Worm (Caenorhabditis elegans): Measurements from ENCODE around the gene arl-5.

Gene arl-5

ce11 chrIII:9861470-9862342, 38.7 kb downstream of the arl-5 start (continued):
- TF ChIP-seq efl-3 (GFP tag; optimal IDR thresholded peaks at IDR 0.05) (no peak), skn-1 (tag; optimal IDR thresholded peaks at IDR 0.05) (no peak), ztf-4 (tag; optimal IDR thresholded peaks at IDR 0.05) (no peak), swsn-7 (tag; optimal IDR thresholded peaks at IDR 0.05) (peak; percentile 61), fkh-10 (GFP tag; optimal IDR thresholded peaks at IDR 0.05) (peak; percentile 10), sptf-1 (tag; optimal IDR thresholded peaks at IDR 0.05) (no peak), nhr-19 (GFP tag; conservative IDR thresholded peaks at IDR 0.05) (peak; percentile 43), unc-30 (tag; optimal IDR thresholded peaks at IDR 0.05) (no peak), nhr-90 (tag; optimal IDR thresholded peaks at IDR 0.05; ENCODE audit: poor library complexity) (peak; percentile 63), aly-2 (tag; optimal IDR thresholded peaks at IDR 0.05) (peak; percentile 49), ztf-11 (tag; optimal IDR thresholded peaks at IDR 0.05) (peak in 1 of 2 experiments; percentile 61), C34B4.2 (tag; optimal IDR thresholded peaks at IDR 0.05) (no peak), ets-5 (GFP tag; IDR thresholded peaks at IDR 0.05) (no peak)

DNA sequence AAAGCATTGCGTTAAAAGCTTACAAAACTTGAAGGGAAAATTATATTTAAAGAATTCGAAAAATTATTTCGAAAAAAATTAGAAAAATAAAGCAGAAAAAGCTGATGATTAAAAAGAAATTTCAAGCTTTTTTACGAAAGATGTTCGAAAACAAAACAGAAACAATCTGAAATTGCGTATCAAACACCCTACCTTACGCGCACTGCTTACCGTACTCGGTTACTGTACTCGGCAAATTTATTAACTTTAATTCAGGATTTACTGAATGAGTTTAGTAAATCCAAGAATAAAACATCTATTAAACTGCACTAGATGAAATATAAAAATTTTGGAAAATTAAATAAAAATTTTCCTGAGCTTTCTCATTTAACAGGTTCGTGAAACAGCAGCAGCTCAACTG, 39.4 kb downstream of the arl-5 start:
- TF ChIP-seq ces-1 (GFP tag; optimal IDR thresholded peaks at IDR 0.05) (no peak), lsy-2 (tag; optimal IDR thresholded peaks at IDR 0.05) (peak in 1 of 2 experiments; percentile 85), aha-1 (tag; optimal IDR thresholded peaks at IDR 0.05) (no peak), zag-1 (tag; optimal IDR thresholded peaks at IDR 0.05) (no peak), Y116A8C.19 (tag; optimal IDR thresholded peaks at IDR 0.05; ENCODE audit: borderline replicate concordance) (no peak), pax-3 (tag; optimal IDR thresholded peaks at IDR 0.05) (no peak)

ce11 chrIII:9867352-9867751, 44.3 kb downstream of the arl-5 start:
- TF ChIP-seq mab-9 (GFP tag; IDR thresholded peaks at IDR 0.05) (no peak), aly-2 (tag; optimal IDR thresholded peaks at IDR 0.05) (no peak), nhr-85 (tag) (peak; percentile 48), blmp-1 (tag; optimal IDR thresholded peaks at IDR 0.05) (peak; percentile 19), fkh-10 (GFP tag; optimal IDR thresholded peaks at IDR 0.05) (peak; percentile 80), lin-14 (GFP tag; optimal IDR thresholded peaks at IDR 0.05) (peak; percentile 33), ces-1 (GFP tag; optimal IDR thresholded peaks at IDR 0.05) (peak; percentile 16), nhr-11 (tag; optimal IDR thresholded peaks at IDR 0.05) (no peak)

DNA sequence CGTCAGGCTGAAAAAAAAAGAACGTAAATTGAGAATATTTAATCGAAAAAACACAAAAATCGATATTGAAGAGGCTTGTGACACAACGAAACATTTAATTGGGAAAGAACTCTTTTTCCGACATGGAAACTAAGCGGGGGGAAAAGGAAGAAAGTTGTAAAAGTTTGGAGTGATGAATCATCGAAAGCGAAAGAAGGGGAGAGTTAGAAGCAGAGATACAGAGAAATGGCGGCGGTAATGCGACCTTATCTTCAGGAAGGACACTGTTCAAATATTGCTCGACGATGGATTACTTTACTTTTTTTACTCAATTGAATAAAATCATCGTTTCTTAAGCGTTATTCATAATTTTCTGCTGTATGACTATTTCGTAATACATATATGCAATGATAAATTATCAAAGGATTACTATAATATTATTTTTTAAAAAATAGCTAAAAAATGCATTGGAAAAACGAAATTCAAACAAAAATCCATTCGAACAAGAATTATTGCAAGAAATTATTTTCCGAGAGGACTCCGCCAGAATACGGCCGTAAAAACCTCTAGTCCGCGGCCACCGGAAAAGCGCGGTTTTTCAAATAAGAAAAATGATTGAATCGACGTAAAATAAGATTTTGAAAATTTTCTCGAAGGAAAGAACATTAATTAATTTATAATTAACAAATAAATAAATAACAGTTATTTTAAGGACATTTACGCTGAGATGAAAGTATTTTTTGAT, 44.9 kb downstream of the arl-5 start, which contains the start of gene dhhc-4:
dhhc-4 (minus strand) TSS at position 13 of the 724 bp plus-strand sequence.
- peak; percentile 12 for TF ChIP-seq C16A3.4 (tag; optimal IDR thresholded peaks at IDR 0.05)
- peak; percentile 80 for TF ChIP-seq efl-3 (GFP tag; optimal IDR thresholded peaks at IDR 0.05)
- peak; percentile 94 for TF ChIP-seq nhr-71 (tag; optimal IDR thresholded peaks at IDR 0.05)
- TF ChIP-seq skn-1 (tag; optimal IDR thresholded peaks at IDR 0.05) = peak; percentile 30
- no peak for TF ChIP-seq sptf-1 (tag; optimal IDR thresholded peaks at IDR 0.05)
- no peak for TF ChIP-seq elt-3 (tag; optimal IDR thresholded peaks at IDR 0.05)
- TF ChIP-seq ceh-63 (GFP tag; optimal IDR thresholded peaks at IDR 0.05) = no peak
- peak; percentile 78 for TF ChIP-seq ceh-88 (GFP tag; IDR thresholded peaks at IDR 0.05)
- peak; percentile 92 to 93 for TF ChIP-seq lin-35 (GFP tag; optimal IDR thresholded peaks at IDR 0.05)
- TF ChIP-seq vab-15 (tag; optimal IDR thresholded peaks at IDR 0.05) = peak; percentile 33
- no peak for TF ChIP-seq egl-27 (tag; optimal IDR thresholded peaks at IDR 0.05)
- TF ChIP-seq blmp-1 (tag; optimal IDR thresholded peaks at IDR 0.05) = peak; percentile 89
- no peak for TF ChIP-seq C34B4.2 (tag; optimal IDR thresholded peaks at IDR 0.05)
- no peak for TF ChIP-seq unc-30 (tag; optimal IDR thresholded peaks at IDR 0.05)
- peak; percentile 97 for TF ChIP-seq ceh-90 (tag; optimal IDR thresholded peaks at IDR 0.05)
- TF ChIP-seq hlh-17 (GFP tag; optimal IDR thresholded peaks at IDR 0.05; ENCODE audit: borderline replicate concordance) = peak; percentile 78
- TF ChIP-seq ama-1 (optimal IDR thresholded peaks at IDR 0.05) = no peak
- peak; percentile 85 for TF ChIP-seq fkh-8 (tag; optimal IDR thresholded peaks at IDR 0.05)
- TF ChIP-seq unc-86 (tag; optimal IDR thresholded peaks at IDR 0.05) = peak; percentile 83
- TF ChIP-seq alr-1 (tag; optimal IDR thresholded peaks at IDR 0.05; ENCODE audit: borderline replicate concordance) = no peak
- peak; percentile 88 to 94 for TF ChIP-seq efl-1 (optimal IDR thresholded peaks at IDR 0.05)
- peak; percentile 93 to 99 for TF ChIP-seq efl-1 (GFP tag; optimal IDR thresholded peaks at IDR 0.05 in 1 of 2)
- peak; percentile 84 for TF ChIP-seq zip-4 (GFP tag; optimal IDR thresholded peaks at IDR 0.05)
- TF ChIP-seq lir-3 (tag; optimal IDR thresholded peaks at IDR 0.05; ENCODE audit: poor library complexity) = peak; percentile 96
- TF ChIP-seq nhr-84 (tag; optimal IDR thresholded peaks at IDR 0.05) = no peak
- peak; percentile 85 for TF ChIP-seq hlh-4 (tag; optimal IDR thresholded peaks at IDR 0.05)
